Worm (Caenorhabditis elegans): ENCODE measurements around the gene myo-6.

DNA sequence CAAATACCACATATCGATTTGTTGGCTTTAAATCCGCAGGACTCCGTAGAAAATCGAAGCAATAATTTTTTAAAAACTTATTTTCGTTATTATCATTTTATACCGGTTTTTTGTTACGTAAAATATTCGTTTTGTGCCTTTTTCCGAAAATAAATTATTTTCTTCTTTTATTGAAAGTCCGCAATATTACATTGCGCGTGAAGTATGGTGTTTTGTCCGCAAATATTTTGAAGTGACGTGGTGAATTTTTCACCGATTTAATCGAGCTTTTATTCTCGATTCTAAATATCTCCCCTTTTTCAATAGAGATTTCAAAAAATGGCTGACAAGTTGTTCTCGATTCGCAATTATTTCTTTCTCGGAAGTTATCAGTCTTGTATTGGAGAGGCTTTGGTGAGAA, 16.4 kb downstream of the myo-6 start, which contains the start of gene cope-1:
- TF ChIP-seq him-1 (tag; optimal IDR thresholded peaks at IDR 0.05) (no peak), dao-5 (tag; optimal IDR thresholded peaks at IDR 0.05) (no peak), W03F9.2 (tag; optimal IDR thresholded peaks at IDR 0.05) (no peak)

Measured in whole organism, L4/young adult.